Worm (Caenorhabditis elegans): ENCODE data around the gene col-168.

The col-168 gene

ce11 chrX:6364196-6364595 is 38.0 kb downstream of the col-168 start, which contains the start of gene C03B1.4:
TSS of gene C03B1.4 (plus strand) at chrX:6364496.
- TF ChIP-seq unc-62 (GFP tag; optimal IDR thresholded peaks at IDR 0.05), result no peak

ce11 chrX:6365715-6366114 is 39.5 kb downstream of the col-168 start, which contains the start of gene C03B1.3:
TSS of gene C03B1.3 (plus strand) at chrX:6366015.
- no peak for TF ChIP-seq unc-62 (GFP tag; optimal IDR thresholded peaks at IDR 0.05)

- no peak for TF ChIP-seq unc-62 (GFP tag; optimal IDR thresholded peaks at IDR 0.05)
Observed at ce11 chrX:6369717-6370116, 43.5 kb downstream of the col-168 start, which contains the start of gene C03B1.2. TSS of gene C03B1.2 (plus strand) at chrX:6370017.

- TF ChIP-seq unc-62 (GFP tag; optimal IDR thresholded peaks at IDR 0.05), result no peak
Observed at ce11 chrX:6371192-6372116, 45.3 kb downstream of the col-168 start.

- TF ChIP-seq unc-62 (GFP tag; optimal IDR thresholded peaks at IDR 0.05), result no peak
Observed at ce11 chrX:6373348-6373747, 47.2 kb downstream of the col-168 start, which contains the start of gene C03B1.17. TSS of gene C03B1.17 (plus strand) at chrX:6373648.

ce11 chrX:6374451-6374850 is 48.3 kb downstream of the col-168 start, which contains the start of gene C03B1.1:
TSS of gene C03B1.1 (plus strand) at chrX:6374751.
- no peak for TF ChIP-seq unc-62 (GFP tag; optimal IDR thresholded peaks at IDR 0.05)
